Worm (Caenorhabditis elegans): ENCODE results near the gene del-5.

Gene del-5

DNA sequence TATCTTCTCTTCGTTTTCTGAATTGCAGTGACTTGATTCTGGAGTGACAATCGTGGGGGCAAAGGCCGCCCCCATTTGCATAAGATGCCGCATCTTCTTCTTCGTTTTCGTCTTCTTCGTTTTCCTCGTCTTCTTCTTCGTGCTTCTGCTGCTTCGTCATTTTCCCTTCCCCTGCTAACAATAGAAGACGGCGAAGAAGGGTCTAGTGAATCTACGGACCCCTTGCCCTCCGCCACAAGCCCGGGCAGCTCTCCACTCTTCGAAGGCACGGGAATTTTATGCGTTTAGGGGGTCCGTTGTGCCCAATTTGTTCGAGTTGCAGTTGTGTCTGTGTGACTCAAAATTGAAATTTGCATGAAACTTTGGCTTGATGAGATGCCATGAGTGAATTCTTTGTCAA, 23.9 kb upstream of the del-5 start:
- TF ChIP-seq lir-1 (GFP tag; conservative IDR thresholded peaks at IDR 0.05): no peak
- no peak for TF ChIP-seq lin-40 (tag; optimal IDR thresholded peaks at IDR 0.05)
- no peak for TF ChIP-seq lin-35 (GFP tag; optimal IDR thresholded peaks at IDR 0.05)
- TF ChIP-seq zfh-2 (GFP tag; conservative IDR thresholded peaks at IDR 0.05): 0 out of 2 replicates have a peak, but pooled peaks have one; percentile 9
- no peak for TF ChIP-seq snpc-1.1 (tag; optimal IDR thresholded peaks at IDR 0.05; ENCODE audit: insufficient read depth)
- TF ChIP-seq ekl-4 (GFP tag; IDR thresholded peaks at IDR 0.05): no peak
- TF ChIP-seq die-1 (tag; optimal IDR thresholded peaks at IDR 0.05): no peak
- TF ChIP-seq egl-44 (GFP tag; IDR thresholded peaks at IDR 0.05): no peak
- TF ChIP-seq xnd-1 (tag; optimal IDR thresholded peaks at IDR 0.05): no peak
- TF ChIP-seq lin-54 (GFP tag; optimal IDR thresholded peaks at IDR 0.05): no peak
- TF ChIP-seq B0336.3 (GFP tag; IDR thresholded peaks at IDR 0.05): no peak
- no peak for TF ChIP-seq F49E8.2 (tag; optimal IDR thresholded peaks at IDR 0.05; ENCODE audit: insufficient read depth)
- no peak for TF ChIP-seq F57A8.1 (GFP tag; optimal IDR thresholded peaks at IDR 0.05)
- TF ChIP-seq nfya-2 (GFP tag; IDR thresholded peaks at IDR 0.05): no peak
- TF ChIP-seq nfyb-1 (GFP tag; IDR thresholded peaks at IDR 0.05): 0 out of 2 replicates have a peak, but pooled peaks have one; percentile 38
- TF ChIP-seq madf-10 (tag; optimal IDR thresholded peaks at IDR 0.05): no peak
- 0 out of 2 replicates have a peak, but pooled peaks have one; percentile 18 for TF ChIP-seq ztf-28 (GFP tag; IDR thresholded peaks at IDR 0.05)
- TF ChIP-seq tbx-9 (tag; optimal IDR thresholded peaks at IDR 0.05; ENCODE audit: borderline replicate concordance): no peak
- no peak for TF ChIP-seq madf-6 (GFP tag; IDR thresholded peaks at IDR 0.05)
- no peak for TF ChIP-seq bed-2 (GFP tag; IDR thresholded peaks at IDR 0.05)
- TF ChIP-seq mes-4 (tag; optimal IDR thresholded peaks at IDR 0.05): no peak
- no peak for TF ChIP-seq ZK185.1 (tag; optimal IDR thresholded peaks at IDR 0.05; ENCODE audit: poor library complexity, severe bottlenecking)
- no peak for TF ChIP-seq aptf-3 (GFP tag; IDR thresholded peaks at IDR 0.05)
- no peak for TF ChIP-seq ceh-91 (GFP tag; IDR thresholded peaks at IDR 0.05)
- TF ChIP-seq pbrm-1 (GFP tag; IDR thresholded peaks at IDR 0.05): 0 out of 2 replicates have a peak, but pooled peaks have one; percentile 11
- no peak for TF ChIP-seq K12H6.12 (tag; optimal IDR thresholded peaks at IDR 0.05)
- no peak for TF ChIP-seq ztf-6 (GFP tag; IDR thresholded peaks at IDR 0.05)

DNA sequence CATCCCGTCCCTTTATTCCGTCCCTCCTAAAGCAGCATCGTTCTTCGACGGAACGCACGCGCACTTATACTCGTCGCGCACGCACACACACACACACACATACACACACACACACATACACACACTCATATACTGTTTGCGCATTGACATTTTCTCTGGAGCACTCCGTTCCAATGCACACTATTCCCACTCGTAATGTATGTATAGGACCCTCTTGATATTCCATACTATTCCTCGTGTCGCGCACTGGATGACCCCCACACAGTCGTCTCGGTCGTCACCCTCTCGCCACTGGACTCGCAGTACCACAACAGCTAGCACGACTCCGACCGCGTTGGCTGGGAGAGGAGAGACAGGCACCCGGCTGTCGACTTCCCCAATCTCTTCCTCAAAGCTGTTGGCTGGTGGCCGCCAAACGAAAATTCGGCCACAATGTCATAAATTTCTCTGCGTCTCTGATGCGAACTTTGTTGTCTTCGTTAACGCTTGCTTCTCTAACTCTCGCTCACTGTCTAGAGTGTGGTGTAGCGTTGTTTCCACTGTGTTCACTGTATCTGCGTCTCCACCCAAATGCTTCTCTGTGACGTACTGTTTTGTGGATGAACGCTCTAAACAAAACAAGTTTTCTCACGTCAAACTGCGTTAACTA, 23.2 kb upstream of the del-5 start:
- TF ChIP-seq Y56A3A.18 (GFP tag; IDR thresholded peaks at IDR 0.05) (no peak), nfya-2 (GFP tag; IDR thresholded peaks at IDR 0.05) (no peak), ceh-58 (GFP tag; IDR thresholded peaks at IDR 0.05) (no peak), C17E4.6 (GFP tag; IDR thresholded peaks at IDR 0.05) (no peak), ztf-6 (GFP tag; IDR thresholded peaks at IDR 0.05) (no peak), B0019.2 (GFP tag; conservative IDR thresholded peaks at IDR 0.05) (no peak), Y79H2A.3 (GFP tag; conservative IDR thresholded peaks at IDR 0.05) (no peak), madf-8 (GFP tag; conservative IDR thresholded peaks at IDR 0.05) (no peak), F57C9.4 (tag; optimal IDR thresholded peaks at IDR 0.05) (no peak), athp-1 (tag; optimal IDR thresholded peaks at IDR 0.05) (peak; percentile 38), ekl-4 (GFP tag; IDR thresholded peaks at IDR 0.05) (peak; percentile 75), cebp-1 (GFP tag; IDR thresholded peaks at IDR 0.05) (peak; percentile 48; the same call in 1 of the 2 replicates), cebp-1 (tag; optimal IDR thresholded peaks at IDR 0.05) (peak; percentile 81), attf-5 (GFP tag; optimal IDR thresholded peaks at IDR 0.05) (peak; percentile 81), mxl-1 (tag; optimal IDR thresholded peaks at IDR 0.05) (peak; percentile 55), rpc-1 (optimal IDR thresholded peaks at IDR 0.05) (no peak), rpc-1 (tag; optimal IDR thresholded peaks at IDR 0.05) (no peak), madf-3 (GFP tag; IDR thresholded peaks at IDR 0.05) (no peak), snpc-4 (GFP tag; optimal IDR thresholded peaks at IDR 0.05) (peak; percentile 50), snpc-4 (tag; optimal IDR thresholded peaks at IDR 0.05) (peak in 1 of 4 experiments; percentile 46), hlh-26 (GFP tag; conservative IDR thresholded peaks at IDR 0.05) (no peak), F22D6.2 (tag; optimal IDR thresholded peaks at IDR 0.05) (peak; percentile 2), hlh-12 (tag; optimal IDR thresholded peaks at IDR 0.05) (no peak), repo-1 (tag; optimal IDR thresholded peaks at IDR 0.05) (peak; percentile 68), lin-26 (GFP tag; IDR thresholded peaks at IDR 0.05) (0 out of 2 replicates have a peak, but pooled peaks have one; percentile 45)

All from whole organism, young adult.